Worm (Caenorhabditis elegans) whole organism, L2 larva: ENCODE measurements around the gene F52H2.15.

Experiments used
- C34F6.9 ChIP-seq: fragments of 150-350 bp; optimal IDR thresholded peaks from 2 replicates; lab custom pipeline; 2014; ENCODE audit warnings: missing biosample characterization, missing genetic modification characterization
- F13H6.1 ChIP-seq: sonication (generic microtip); optimal IDR thresholded peaks from 2 replicates; lab custom pipeline; 2016; ENCODE audit warnings: missing genetic modification characterization, missing compliant biosample characterization
- R02D3.7 ChIP-seq: fragments of 150-350 bp; optimal IDR thresholded peaks from 2 replicates; lab custom pipeline; 2014; ENCODE audit warnings: missing biosample characterization, missing genetic modification characterization
- Y55F3AM.14 ChIP-seq: fragments of 200-800 bp; sonication (Bioruptor generic); optimal IDR thresholded peaks from 2 replicates; lab custom pipeline; 2018; ENCODE audit warnings: mild to moderate bottlenecking, missing genetic modification characterization, missing compliant biosample characterization
- ZK546.5 ChIP-seq: sonication (generic microtip); optimal IDR thresholded peaks from 2 replicates; lab custom pipeline; 2017; ENCODE audit warnings: missing biosample characterization, missing genetic modification characterization
- alr-1 ChIP-seq: fragments of 150-350 bp; optimal IDR thresholded peaks from 2 replicates; lab custom pipeline; 2014; ENCODE audit warnings: missing biosample characterization, missing genetic modification characterization
- aly-2 ChIP-seq: fragments of 150-350 bp; optimal IDR thresholded peaks from 2 replicates; lab custom pipeline; 2014; ENCODE audit warnings: missing biosample characterization, missing genetic modification characterization
- ama-1 ChIP-seq: fragments of 150-350 bp; optimal IDR thresholded peaks from 2 replicates; lab custom pipeline; 2018; ENCODE audit warnings: inconsistent platforms
- blmp-1 ChIP-seq: sonication (generic microtip); optimal IDR thresholded peaks from 2 replicates; lab custom pipeline; 2017; ENCODE audit warnings: missing genetic modification characterization, mild to moderate bottlenecking, missing compliant biosample characterization, antibody characterized with exemption, moderate library complexity; ENCODE audit not compliant: insufficient read depth
- ceh-16 ChIP-seq: fragments of 150-350 bp; optimal IDR thresholded peaks from 2 replicates; lab custom pipeline; 2014; ENCODE audit warnings: missing biosample characterization, missing genetic modification characterization
- ceh-82 ChIP-seq: fragments of 150-350 bp; optimal IDR thresholded peaks from 2 replicates; lab custom pipeline; 2014; ENCODE audit warnings: missing biosample characterization, missing genetic modification characterization
- crh-2 ChIP-seq: sonication (generic microtip); optimal IDR thresholded peaks from 2 replicates; lab custom pipeline; 2017; ENCODE audit warnings: missing biosample characterization, missing genetic modification characterization
- egl-27 ChIP-seq: sonication (generic microtip); optimal IDR thresholded peaks from 3 replicates; lab custom pipeline; 2017; ENCODE audit warnings: missing biosample characterization, missing genetic modification reagents, missing genetic modification characterization
- elt-1 ChIP-seq: fragments of 150-350 bp; optimal IDR thresholded peaks from 2 replicates; lab custom pipeline; 2014; ENCODE audit warnings: missing biosample characterization, missing genetic modification characterization
- fos-1 ChIP-seq: fragments of 150-350 bp; optimal IDR thresholded peaks from 2 replicates; lab custom pipeline; 2014; ENCODE audit warnings: missing biosample characterization, missing genetic modification characterization
- gmeb-1 ChIP-seq: fragments of 150-350 bp; optimal IDR thresholded peaks from 2 replicates; lab custom pipeline; 2014; ENCODE audit warnings: missing biosample characterization, missing genetic modification characterization
- lin-11 ChIP-seq: fragments of 150-350 bp; sonication (generic microtip); optimal IDR thresholded peaks from 2 replicates; lab custom pipeline; 2014; ENCODE audit warnings: missing biosample characterization, missing genetic modification characterization, inconsistent platforms, mixed read lengths
- lin-13 ChIP-seq: fragments of 150-350 bp; optimal IDR thresholded peaks from 2 replicates; lab custom pipeline; 2014; ENCODE audit warnings: missing biosample characterization, missing genetic modification reagents, missing genetic modification characterization
- lin-39 ChIP-seq: fragments of 150-350 bp; optimal IDR thresholded peaks from 2 replicates; lab custom pipeline; 2014; ENCODE audit warnings: missing biosample characterization, missing genetic modification reagents, missing genetic modification characterization
- lsy-2 ChIP-seq, 2 experiments: fragments of 150-350 bp in 1 of 2; sonication (generic microtip) in 1 of 2; optimal IDR thresholded peaks; 2 replicates each; lab custom pipeline; 2014 to 2017; ENCODE audit warnings: missing biosample characterization in 2 of 2, missing genetic modification characterization in 2 of 2
- mab-5 ChIP-seq: fragments of 150-350 bp; optimal IDR thresholded peaks from 2 replicates; lab custom pipeline; 2014; ENCODE audit warnings: missing biosample characterization, missing genetic modification characterization
- mdl-1 ChIP-seq, 2 experiments: fragments of 150-350 bp in 1 of 2; sonication (generic microtip) in 1 of 2; optimal IDR thresholded peaks; 2 replicates each; lab custom pipeline; 2017; ENCODE audit warnings: missing biosample characterization in 2 of 2, missing genetic modification characterization in 2 of 2
- nhr-129 ChIP-seq: fragments of 150-350 bp; optimal IDR thresholded peaks from 2 replicates; lab custom pipeline; 2014; ENCODE audit warnings: missing biosample characterization, missing genetic modification characterization
- nhr-21 ChIP-seq: fragments of 150-350 bp; optimal IDR thresholded peaks from 2 replicates; lab custom pipeline; 2014; ENCODE audit warnings: missing biosample characterization, missing genetic modification characterization
- nhr-237 ChIP-seq: fragments of 150-350 bp; optimal IDR thresholded peaks from 2 replicates; lab custom pipeline; 2014; ENCODE audit warnings: missing biosample characterization, missing genetic modification characterization
- nhr-25 ChIP-seq: fragments of 150-350 bp; sonication (generic microtip); optimal IDR thresholded peaks from 3 replicates; lab custom pipeline; 2014; ENCODE audit warnings: missing biosample characterization, missing genetic modification characterization
- nhr-6 ChIP-seq: fragments of 150-350 bp; optimal IDR thresholded peaks from 2 replicates; lab custom pipeline; 2014; ENCODE audit warnings: missing biosample characterization, missing genetic modification characterization
- nhr-77 ChIP-seq: fragments of 150-350 bp; optimal IDR thresholded peaks from 2 replicates; lab custom pipeline; 2014; ENCODE audit warnings: missing biosample characterization, missing genetic modification characterization
- sem-4 ChIP-seq: fragments of 150-350 bp; optimal IDR thresholded peaks from 2 replicates; lab custom pipeline; 2014; ENCODE audit warnings: missing biosample characterization, missing genetic modification reagents, missing genetic modification characterization
- skn-1 ChIP-seq: sonication (generic microtip); optimal IDR thresholded peaks from 2 replicates; lab custom pipeline; 2017; ENCODE audit warnings: missing biosample characterization, missing genetic modification characterization
- sma-3 ChIP-seq: sonication (generic microtip); optimal IDR thresholded peaks from 2 replicates; lab custom pipeline; 2016; ENCODE audit warnings: missing genetic modification reagents, missing genetic modification characterization, missing compliant biosample characterization
- sma-9 ChIP-seq, 2 experiments: fragments of 150-350 bp in 1 of 2; sonication (generic microtip) in 1 of 2; optimal IDR thresholded peaks; 2 replicates each; lab custom pipeline; 2014 to 2016; ENCODE audit warnings: missing genetic modification characterization in 2 of 2, mild to moderate bottlenecking in 1 of 2, missing biosample characterization in 1 of 2, missing compliant biosample characterization in 1 of 2, missing genetic modification reagents in 1 of 2, moderate library complexity in 1 of 2
- snpc-4 ChIP-seq: fragments of 150-350 bp; optimal IDR thresholded peaks from 2 replicates; lab custom pipeline; 2014; ENCODE audit warnings: missing biosample characterization, missing genetic modification characterization
- unc-39 ChIP-seq: fragments of 150-350 bp; optimal IDR thresholded peaks from 2 replicates; lab custom pipeline; 2014; ENCODE audit warnings: missing biosample characterization, missing genetic modification characterization
- unc-55 ChIP-seq: fragments of 150-350 bp; sonication (generic microtip); optimal IDR thresholded peaks from 3 replicates; lab custom pipeline; 2014; ENCODE audit warnings: missing biosample characterization, missing genetic modification reagents, missing genetic modification characterization
- unc-62 ChIP-seq: fragments of 150-350 bp; optimal IDR thresholded peaks from 2 replicates; lab custom pipeline; 2014; ENCODE audit warnings: missing biosample characterization, missing genetic modification reagents, missing genetic modification characterization
- zag-1 ChIP-seq: fragments of 150-350 bp; optimal IDR thresholded peaks from 2 replicates; lab custom pipeline; 2014; ENCODE audit warnings: missing biosample characterization, missing genetic modification characterization
- ztf-11 ChIP-seq: sonication (generic microtip); optimal IDR thresholded peaks from 2 replicates; lab custom pipeline; 2017; ENCODE audit warnings: missing biosample characterization, missing genetic modification characterization
- ztf-4 ChIP-seq: fragments of 150-350 bp; optimal IDR thresholded peaks from 2 replicates; lab custom pipeline; 2014; ENCODE audit warnings: missing biosample characterization, missing genetic modification characterization

F52H2.15 gene

DNA sequence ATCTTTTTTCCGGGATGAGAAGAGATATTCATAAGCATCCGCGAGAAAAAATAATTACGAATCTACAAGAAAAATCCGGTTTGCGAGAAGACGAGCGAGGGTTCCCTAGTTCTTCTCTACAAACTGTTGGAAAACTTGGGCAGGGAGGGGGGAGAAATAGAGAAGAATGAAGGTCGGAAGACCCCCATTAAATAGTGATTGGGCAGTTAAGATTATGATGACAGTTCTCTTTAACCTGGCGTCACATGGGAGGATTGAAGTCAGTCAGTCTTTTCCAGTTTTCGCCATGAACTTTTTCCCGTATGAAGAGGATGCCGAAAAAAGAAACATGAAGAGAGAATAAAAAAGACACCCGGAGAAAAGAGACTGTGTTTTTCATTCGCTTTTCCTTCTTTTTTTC lies 25.6 kb downstream of the F52H2.15 start (continued):
- TF ChIP-seq egl-27 (tag; lab: Kevin White, UChicago): no peak

- TF ChIP-seq lsy-2 (tag; optimal IDR thresholded peaks at IDR 0.05; lab: Kevin White, UChicago) (peak in 1 of 2 experiments; percentile 51), unc-39 (tag; lab: Kevin White, UChicago) (no peak), lin-11 (no peak), fos-1 (tag; lab: Kevin White, UChicago) (peak; percentile 8), snpc-4 (tag; lab: Kevin White, UChicago) (peak; percentile 23), lin-13 (GFP tag; lab: Kevin White, UChicago) (no peak), sma-9 (GFP tag; optimal IDR thresholded peaks at IDR 0.05; lab: Kevin White, UChicago) (peak; percentile 84), sma-9 (tag; optimal IDR thresholded peaks at IDR 0.05; lab: Kevin White, UChicago) (no peak), nhr-237 (no peak), nhr-6 (tag; lab: Kevin White, UChicago) (peak; percentile 37), sma-3 (GFP tag; lab: Kevin White, UChicago) (peak; percentile 65), sem-4 (tag; lab: Kevin White, UChicago) (no peak), mab-5 (no peak), ZK546.5 (tag; lab: Kevin White, UChicago) (no peak), nhr-25 (tag; lab: Kevin White, UChicago) (peak; percentile 88), blmp-1 (peak; percentile 90), nhr-21 (tag; lab: Kevin White, UChicago) (peak; percentile 43), F13H6.1 (tag; lab: Kevin White, UChicago) (peak; percentile 93), ztf-4 (tag; lab: Kevin White, UChicago) (no peak), lin-39 (tag; lab: Kevin White, UChicago) (no peak), zag-1 (no peak), nhr-77 (tag; lab: Kevin White, UChicago) (no peak), egl-27 (tag; lab: Kevin White, UChicago) (peak; percentile 18), nhr-129 (tag; lab: Kevin White, UChicago) (peak; percentile 61), Y55F3AM.14 (GFP tag; lab: Kevin White, UChicago) (no peak), skn-1 (no peak), gmeb-1 (no peak), C34F6.9 (tag; lab: Kevin White, UChicago) (peak; percentile 3), ceh-16 (tag; lab: Kevin White, UChicago) (peak; percentile 82), unc-62 (GFP tag; lab: Kevin White, UChicago) (no peak)
- TF ChIP-seq, all 48 proteins: peak for 14
Measured at ce11 chrX:2591586-2592000, 26.4 kb downstream of the F52H2.15 start.

DNA sequence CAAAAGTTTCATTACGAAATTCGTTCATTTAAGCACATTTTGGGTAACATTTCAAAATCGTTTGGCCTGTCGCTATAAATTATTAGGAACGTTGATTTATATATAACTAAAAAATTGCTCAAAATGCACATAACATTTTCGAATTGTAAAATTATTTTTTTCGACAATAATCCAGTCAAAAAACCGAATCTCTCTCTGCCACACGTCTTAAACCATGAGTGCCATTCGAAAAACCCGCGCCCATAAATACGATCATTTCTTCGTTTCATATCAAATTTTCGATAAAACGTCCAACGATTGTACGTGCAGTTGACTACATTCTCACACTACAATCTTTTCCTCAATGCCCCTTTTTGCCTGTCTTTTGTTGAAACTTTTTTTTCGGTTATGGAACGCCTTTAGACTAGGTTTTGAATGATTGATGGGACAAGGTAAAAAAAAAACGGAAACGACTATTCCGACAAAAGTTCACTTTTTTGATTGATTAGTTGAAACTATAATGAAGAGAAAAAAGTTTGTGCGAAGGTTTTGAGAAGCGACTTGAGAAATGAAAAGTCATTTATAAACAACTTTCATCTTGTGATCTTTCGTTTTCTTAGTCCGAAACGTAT lies 27.6 kb downstream of the F52H2.15 start:
- no peak for TF ChIP-seq egl-27 (tag; lab: Kevin White, UChicago)
- no peak for TF ChIP-seq R02D3.7
- no peak for TF ChIP-seq aly-2 (tag; lab: Kevin White, UChicago)
- no peak for TF ChIP-seq unc-55 (GFP tag; lab: Kevin White, UChicago)
- TF ChIP-seq sma-9 (GFP tag; optimal IDR thresholded peaks at IDR 0.05; lab: Kevin White, UChicago): peak; percentile 23
- TF ChIP-seq sma-9 (tag; optimal IDR thresholded peaks at IDR 0.05; lab: Kevin White, UChicago): no peak
- peak; percentile 28 for TF ChIP-seq crh-2
- TF ChIP-seq lin-11: no peak
- no peak for TF ChIP-seq ztf-11 (tag; lab: Kevin White, UChicago)
- peak; percentile 70 for TF ChIP-seq ama-1 (lab: Kevin White, UChicago)
- no peak for TF ChIP-seq lin-39 (tag; lab: Kevin White, UChicago)
- no peak for TF ChIP-seq alr-1
- TF ChIP-seq nhr-6 (tag; lab: Kevin White, UChicago): no peak
- TF ChIP-seq elt-1 (tag; lab: Kevin White, UChicago): no peak
- peak; percentile 27 for TF ChIP-seq nhr-129 (tag; lab: Kevin White, UChicago)
- no peak for TF ChIP-seq mdl-1 (tag; optimal IDR thresholded peaks at IDR 0.05; lab: Kevin White, UChicago)
- no peak for TF ChIP-seq ceh-82 (tag; lab: Kevin White, UChicago)
- TF ChIP-seq nhr-25 (tag; lab: Kevin White, UChicago): no peak
